Worm (Caenorhabditis elegans) whole organism, L1 larva: ENCODE measurements around the gene F08G2.5.

Experiments
- ama-1 ChIP-seq: fragments of 150-350 bp; optimal IDR thresholded peaks from 2 replicates; lab custom pipeline; 2014
- ztf-11 ChIP-seq, 2 experiments: sonication (generic microtip); optimal IDR thresholded peaks; 2 replicates each; lab custom pipeline; 2016 to 2017; ENCODE audit warnings: missing genetic modification characterization in 2 of 2, missing biosample characterization in 1 of 2, missing compliant biosample characterization in 1 of 2

- TF ChIP-seq ztf-11 (tag; optimal IDR thresholded peaks at IDR 0.05; lab: Kevin White, UChicago) (no peak), ama-1 (lab: Kevin White, UChicago) (no peak)
Observed at ce11 chrII:13795160-13795559, 38.3 kb downstream of the F08G2.5 start.
